Worm (Caenorhabditis elegans): ENCODE data around the gene F55C5.10.

- TF ChIP-seq dao-5 (tag; optimal IDR thresholded peaks at IDR 0.05) = no peak
- no peak for TF ChIP-seq him-1 (tag; optimal IDR thresholded peaks at IDR 0.05)
These were observed 19.6 kb upstream of the F55C5.10 start, which contains the start of gene ssp-35 for ce11 chrV:12263723-12264122.

All from whole organism, L4/young adult.